Fruit fly (Drosophila melanogaster) whole organism, prepupa: Measurements from ENCODE around the gene MED10.

ENCODE experiments used
- CG16779 ChIP-seq: fragments of 200-800 bp; sonication (Bioruptor generic); optimal IDR thresholded peaks from 3 replicates; lab custom pipeline; 2017; ENCODE audit warnings: missing biosample characterization, mild to moderate bottlenecking, missing genetic modification characterization
- CG32006 ChIP-seq: fragments of 200-800 bp; sonication (Bioruptor generic); optimal IDR thresholded peaks from 3 replicates; lab custom pipeline; 2017; ENCODE audit warnings: missing biosample characterization, mild to moderate bottlenecking, missing genetic modification characterization
- CG7368 ChIP-seq: fragments of 200-800 bp; sonication (Bioruptor generic); optimal IDR thresholded peaks from 3 replicates; lab custom pipeline; 2016; ENCODE audit warnings: missing biosample characterization, missing genetic modification characterization
- CG8119 ChIP-seq: fragments of 200-800 bp; sonication (Bioruptor generic); IDR thresholded peaks from 3 replicates; pipeline ENCODE4 v1.3.6; 2022; ENCODE audit warnings: missing biosample characterization, missing genetic modification characterization
- Eip75B ChIP-seq: fragments of 200-800 bp; sonication (Bioruptor generic); optimal IDR thresholded peaks from 3 replicates; lab custom pipeline; 2016; ENCODE audit warnings: missing biosample characterization, missing genetic modification characterization
- Ets21C ChIP-seq: fragments of 200-800 bp; sonication (Bioruptor generic); optimal IDR thresholded peaks from 3 replicates; lab custom pipeline; 2016; ENCODE audit warnings: missing biosample characterization, missing genetic modification characterization
- Smox ChIP-seq: fragments of 200-800 bp; sonication (Bioruptor generic); optimal IDR thresholded peaks from 3 replicates; lab custom pipeline; 2016; ENCODE audit warnings: missing biosample characterization, missing genetic modification characterization
- Sox102F ChIP-seq: fragments of 200-800 bp; sonication (Bioruptor generic); optimal IDR thresholded peaks from 2 replicates; lab custom pipeline; 2016; ENCODE audit warnings: missing biosample characterization, mild to moderate bottlenecking, missing genetic modification characterization
- eg ChIP-seq: fragments of 200-800 bp; sonication (Bioruptor generic); IDR thresholded peaks from 3 replicates; pipeline ENCODE4 v1.3.6; 2022; ENCODE audit warnings: missing biosample characterization, missing genetic modification characterization
- lz ChIP-seq: fragments of 200-800 bp; sonication (Bioruptor generic); optimal IDR thresholded peaks from 3 replicates; lab custom pipeline; 2016; ENCODE audit warnings: missing biosample characterization, missing genetic modification characterization
- net ChIP-seq: fragments of 200-800 bp; sonication (Bioruptor generic); optimal IDR thresholded peaks from 3 replicates; lab custom pipeline; 2016; ENCODE audit warnings: missing biosample characterization, missing genetic modification characterization
- salr ChIP-seq, 2 experiments: fragments of 200-800 bp; sonication (Bioruptor generic); optimal IDR thresholded peaks; 3 replicates each; lab custom pipeline; 2016 to 2018; ENCODE audit warnings: missing biosample characterization in 2 of 2, missing genetic modification characterization in 2 of 2, mild to moderate bottlenecking in 1 of 2
- vri ChIP-seq: fragments of 200-800 bp; sonication (Bioruptor generic); optimal IDR thresholded peaks from 3 replicates; lab custom pipeline; 2016; ENCODE audit warnings: missing biosample characterization, mild to moderate bottlenecking, missing genetic modification characterization

dm6 chr3L:16225175-16225574 lies 6.7 kb upstream of the MED10 start:
- TF ChIP-seq eg (GFP tag; lab: Robert Waterston, UW): no peak
- TF ChIP-seq CG8119 (GFP tag; lab: Robert Waterston, UW): no peak
- no peak for TF ChIP-seq vri (GFP tag; lab: Kevin White, UChicago)
- no peak for TF ChIP-seq Sox102F (GFP tag; lab: Kevin White, UChicago)
- no peak for TF ChIP-seq CG7368 (GFP tag; lab: Kevin White, UChicago)
- no peak for TF ChIP-seq CG32006 (GFP tag; lab: Kevin White, UChicago)
- TF ChIP-seq CG16779 (tag; lab: Kevin White, UChicago): no peak
- no peak for TF ChIP-seq salr (GFP tag; optimal IDR thresholded peaks at IDR 0.05; lab: Kevin White, UChicago)
- TF ChIP-seq lz (GFP tag; lab: Kevin White, UChicago): no peak
- TF ChIP-seq net (GFP tag; lab: Kevin White, UChicago): no peak
- no peak for TF ChIP-seq Smox
- no peak for TF ChIP-seq Eip75B (GFP tag; lab: Kevin White, UChicago)
- no peak for TF ChIP-seq Ets21C (GFP tag; lab: Kevin White, UChicago)
